Fruit fly (Drosophila melanogaster) whole organism, embryonic: Measurements from ENCODE around the gene CG14079.

Experiments used
- Aef1 ChIP-seq: fragments of 200-800 bp; sonication (Bioruptor generic); IDR thresholded peaks from 3 replicates; pipeline ENCODE4 v1.3.6; 2022; ENCODE audit warnings: missing biosample characterization, missing genetic modification characterization
- Bdp1 ChIP-seq: fragments of 200-800 bp; sonication (Bioruptor generic); optimal IDR thresholded peaks from 3 replicates; lab custom pipeline; 2016; ENCODE audit warnings: missing biosample characterization, missing genetic modification characterization
- CG11085 ChIP-seq: fragments of 200-800 bp; sonication (Bioruptor generic); IDR thresholded peaks from 2 replicates; pipeline ENCODE4 v1.3.6; 2022; ENCODE audit warnings: missing biosample characterization, missing genetic modification characterization
- CG12236 ChIP-seq: fragments of 200-800 bp; sonication (Bioruptor generic); optimal IDR thresholded peaks from 2 replicates; lab custom pipeline; 2016; ENCODE audit warnings: missing biosample characterization, missing genetic modification characterization
- CG12744 ChIP-seq: fragments of 200-800 bp; sonication (Bioruptor generic); optimal IDR thresholded peaks from 2 replicates; lab custom pipeline; 2016; ENCODE audit warnings: missing biosample characterization, missing genetic modification characterization
- CG13894 ChIP-seq: fragments of 200-800 bp; sonication (Bioruptor generic); optimal IDR thresholded peaks from 3 replicates; lab custom pipeline; 2018; ENCODE audit warnings: missing biosample characterization, mild to moderate bottlenecking, missing genetic modification characterization, moderate library complexity
- CG15269 ChIP-seq: fragments of 200-800 bp; sonication (Bioruptor generic); optimal IDR thresholded peaks from 2 replicates; lab custom pipeline; 2018; ENCODE audit warnings: missing biosample characterization, mild to moderate bottlenecking, missing genetic modification characterization, moderate library complexity
- CG1603 ChIP-seq: fragments of 200-800 bp; sonication (Bioruptor generic); optimal IDR thresholded peaks from 2 replicates; lab custom pipeline; 2019; ENCODE audit warnings: missing biosample characterization, mild to moderate bottlenecking, missing genetic modification characterization, moderate library complexity
- CG16779 ChIP-seq: fragments of 200-800 bp; sonication (Bioruptor generic); IDR thresholded peaks from 2 replicates; pipeline ENCODE4 v1.3.6; 2022; ENCODE audit warnings: missing biosample characterization, missing genetic modification characterization
- CG17359 ChIP-seq: fragments of 200-800 bp; sonication (Bioruptor generic); optimal IDR thresholded peaks from 3 replicates; lab custom pipeline; 2018; ENCODE audit warnings: missing biosample characterization, mild to moderate bottlenecking, missing genetic modification characterization, moderate library complexity
- CG17829 ChIP-seq: fragments of 200-800 bp; optimal IDR thresholded peaks from 2 replicates; lab custom pipeline; 2019; ENCODE audit warnings: missing biosample characterization, mild to moderate bottlenecking, missing genetic modification characterization, moderate library complexity
- CG1792 ChIP-seq: fragments of 200-800 bp; sonication (Bioruptor generic); optimal IDR thresholded peaks from 2 replicates; lab custom pipeline; 2016; ENCODE audit warnings: missing biosample characterization, missing genetic modification characterization
- CG1832 ChIP-seq: fragments of 200-800 bp; sonication (Bioruptor generic); optimal IDR thresholded peaks from 2 replicates; lab custom pipeline; 2017; ENCODE audit warnings: missing biosample characterization, mild to moderate bottlenecking, missing genetic modification characterization, inconsistent platforms
- CG2202 ChIP-seq: fragments of 200-800 bp; sonication (Bioruptor generic); optimal IDR thresholded peaks from 2 replicates; lab custom pipeline; 2018; ENCODE audit warnings: missing biosample characterization, mild to moderate bottlenecking, missing genetic modification characterization
- CG3847 ChIP-seq: fragments of 200-800 bp; sonication (Bioruptor generic); IDR thresholded peaks from 2 replicates; pipeline ENCODE4 v1.3.6; 2022; ENCODE audit warnings: missing biosample characterization, missing genetic modification characterization
- CG3995 ChIP-seq: fragments of 200-800 bp; sonication (Bioruptor generic); optimal IDR thresholded peaks from 3 replicates; lab custom pipeline; 2016; ENCODE audit warnings: missing biosample characterization, missing genetic modification characterization
- CG5953 ChIP-seq: fragments of 200-800 bp; sonication (Bioruptor generic); IDR thresholded peaks from 2 replicates; pipeline ENCODE4 v1.3.6; 2022; ENCODE audit warnings: missing biosample characterization, missing genetic modification characterization
- CG6272 ChIP-seq: fragments of 200-800 bp; sonication (Bioruptor generic); IDR thresholded peaks from 2 replicates; pipeline ENCODE4 v1.3.6; 2022; ENCODE audit warnings: missing biosample characterization, missing genetic modification characterization
- CG7745 ChIP-seq: fragments of 200-800 bp; sonication (Bioruptor generic); optimal IDR thresholded peaks from 2 replicates; lab custom pipeline; 2018; ENCODE audit warnings: missing biosample characterization, mild to moderate bottlenecking, missing genetic modification characterization, moderate library complexity
- CG7963 ChIP-seq: fragments of 200-800 bp; sonication (Bioruptor generic); IDR thresholded peaks from 3 replicates; pipeline ENCODE4 v1.3.6; 2022; ENCODE audit warnings: missing biosample characterization, missing genetic modification characterization; ENCODE audit not compliant: partially characterized antibody
- CG8089 ChIP-seq: fragments of 200-800 bp; sonication (Bioruptor generic); optimal IDR thresholded peaks from 3 replicates; lab custom pipeline; 2016; ENCODE audit warnings: missing biosample characterization, missing genetic modification characterization
- CG8478 ChIP-seq: fragments of >200 bp; optimal IDR thresholded peaks from 2 replicates; lab custom pipeline; 2018
- CG8765 ChIP-seq: fragments of 200-800 bp; sonication (Bioruptor generic); IDR thresholded peaks from 2 replicates; pipeline ENCODE4 v1.3.6; 2022; ENCODE audit warnings: missing biosample characterization, missing genetic modification characterization
- CG9437 ChIP-seq: fragments of 200-800 bp; sonication (Bioruptor generic); optimal IDR thresholded peaks from 2 replicates; lab custom pipeline; 2018; ENCODE audit warnings: missing biosample characterization, mild to moderate bottlenecking, missing genetic modification characterization
- CG9727 ChIP-seq: fragments of 200-800 bp; sonication (Bioruptor generic); optimal IDR thresholded peaks from 3 replicates; lab custom pipeline; 2017; ENCODE audit warnings: missing biosample characterization, mild to moderate bottlenecking, missing genetic modification characterization
- CTCF ChIP-seq: fragments of 200-800 bp; sonication (Bioruptor generic); optimal IDR thresholded peaks from 2 replicates; lab custom pipeline; 2017; ENCODE audit warnings: missing biosample characterization, mild to moderate bottlenecking, missing genetic modification characterization, moderate library complexity
- Ets97D ChIP-seq: fragments of 200-800 bp; sonication (Bioruptor generic); optimal IDR thresholded peaks from 3 replicates; lab custom pipeline; 2016; ENCODE audit warnings: missing biosample characterization, missing genetic modification characterization
- Fer2 ChIP-seq: fragments of 200-800 bp; sonication (Bioruptor generic); optimal IDR thresholded peaks from 2 replicates; lab custom pipeline; 2018; ENCODE audit warnings: missing biosample characterization, mild to moderate bottlenecking, missing genetic modification characterization, moderate library complexity
- Jarid2 ChIP-seq: fragments of 200-800 bp; sonication (Bioruptor generic); optimal IDR thresholded peaks from 3 replicates; lab custom pipeline; 2017; ENCODE audit warnings: mild to moderate bottlenecking, missing biosample characterization, missing genetic modification reagents, missing genetic modification characterization
- Lim3 ChIP-seq: fragments of 200-800 bp; sonication (Bioruptor generic); IDR thresholded peaks from 2 replicates; pipeline ENCODE4 v1.3.6; 2022; ENCODE audit warnings: missing biosample characterization, missing genetic modification characterization
- Myb ChIP-seq: fragments of 200-800 bp; sonication (Bioruptor generic); optimal IDR thresholded peaks from 2 replicates; lab custom pipeline; 2016; ENCODE audit warnings: missing biosample characterization, missing genetic modification characterization
- Rx ChIP-seq: fragments of 200-800 bp; sonication (Bioruptor generic); IDR thresholded peaks from 2 replicates; pipeline ENCODE4 v1.3.6; 2022; ENCODE audit warnings: missing biosample characterization, missing genetic modification characterization
- Sox100B ChIP-seq: fragments of 200-800 bp; sonication (Bioruptor generic); optimal IDR thresholded peaks from 3 replicates; lab custom pipeline; 2018; ENCODE audit warnings: missing biosample characterization, mild to moderate bottlenecking, missing genetic modification characterization
- Stat92E ChIP-seq, 3 experiments: fragments of >200 bp in 2 of 3; fragments of 200-800 bp in 1 of 3; sonication (Bioruptor generic) in 1 of 3; optimal IDR thresholded peaks; 2 replicates each; lab custom pipeline; 2017 to 2019; ENCODE audit warnings: missing biosample characterization in 3 of 3, missing genetic modification characterization in 3 of 3, mild to moderate bottlenecking in 1 of 3, moderate library complexity in 1 of 3
- Xbp1 ChIP-seq: fragments of 200-800 bp; sonication (Bioruptor generic); optimal IDR thresholded peaks from 3 replicates; lab custom pipeline; 2016; ENCODE audit warnings: missing biosample characterization, mild to moderate bottlenecking, missing genetic modification characterization
- ase ChIP-seq: fragments of 200-800 bp; sonication (Bioruptor generic); IDR thresholded peaks from 3 replicates; pipeline ENCODE4 v1.3.6; 2022; ENCODE audit warnings: missing biosample characterization, missing genetic modification characterization
- crc ChIP-seq: fragments of 200-800 bp; sonication (Bioruptor generic); optimal IDR thresholded peaks from 2 replicates; lab custom pipeline; 2016; ENCODE audit warnings: missing biosample characterization, missing genetic modification characterization
- gsb ChIP-seq: fragments of 200-800 bp; sonication (Bioruptor generic); IDR thresholded peaks from 2 replicates; pipeline ENCODE4 v1.3.6; 2022; ENCODE audit warnings: missing biosample characterization, missing genetic modification characterization
- gsb-n ChIP-seq: fragments of 200-800 bp; sonication (Bioruptor generic); optimal IDR thresholded peaks from 3 replicates; lab custom pipeline; 2018; ENCODE audit warnings: missing biosample characterization, mild to moderate bottlenecking, missing genetic modification characterization
- her ChIP-seq: fragments of 200-800 bp; sonication (Bioruptor generic); optimal IDR thresholded peaks from 2 replicates; lab custom pipeline; 2016; ENCODE audit warnings: missing biosample characterization, missing genetic modification characterization
- kah ChIP-seq: fragments of 200-800 bp; sonication (Bioruptor generic); optimal IDR thresholded peaks from 2 replicates; lab custom pipeline; 2018; ENCODE audit warnings: missing biosample characterization, mild to moderate bottlenecking, missing genetic modification characterization
- nom ChIP-seq: fragments of 200-800 bp; sonication (Bioruptor generic); optimal IDR thresholded peaks from 2 replicates; lab custom pipeline; 2017; ENCODE audit warnings: missing biosample characterization, missing genetic modification characterization, mild to moderate bottlenecking, moderate library complexity, missing genetic modification reagents
- peb ChIP-seq: fragments of 200-800 bp; sonication (Bioruptor generic); IDR thresholded peaks from 2 replicates; pipeline ENCODE4 v1.3.6; 2022; ENCODE audit warnings: missing biosample characterization, missing genetic modification characterization
- phol ChIP-seq: fragments of 200-800 bp; sonication (Bioruptor generic); optimal IDR thresholded peaks from 3 replicates; lab custom pipeline; 2018; ENCODE audit warnings: missing biosample characterization, mild to moderate bottlenecking, missing genetic modification characterization, moderate library complexity
- pum ChIP-seq: fragments of 200-800 bp; sonication (Bioruptor generic); optimal IDR thresholded peaks from 2 replicates; lab custom pipeline; 2016; ENCODE audit warnings: missing biosample characterization, missing genetic modification characterization
- sc ChIP-seq, 3 experiments: fragments of >200 bp in 2 of 3; fragments of 200-800 bp in 1 of 3; sonication (Bioruptor generic) in 1 of 3; optimal IDR thresholded peaks; 2 replicates in 2 of 3; 3 replicates in 1 of 3; lab custom pipeline; 2017; ENCODE audit warnings: mild to moderate bottlenecking in 1 of 3, missing biosample characterization in 1 of 3, missing genetic modification characterization in 1 of 3, missing genetic modification reagents in 1 of 3
- seq ChIP-seq: fragments of 200-800 bp; sonication (Bioruptor generic); IDR thresholded peaks from 2 replicates; pipeline ENCODE4 v1.3.6; 2022; ENCODE audit warnings: missing biosample characterization, missing genetic modification characterization
- vnd ChIP-seq: fragments of 200-800 bp; sonication (Bioruptor generic); IDR thresholded peaks from 3 replicates; pipeline ENCODE4 v1.3.6; 2022; ENCODE audit warnings: missing biosample characterization, missing genetic modification characterization; ENCODE audit not compliant: partially characterized antibody
- zfh2 ChIP-seq: fragments of 200-800 bp; sonication (Bioruptor generic); optimal IDR thresholded peaks from 2 replicates; lab custom pipeline; 2016; ENCODE audit warnings: missing biosample characterization, missing genetic modification characterization

CG14079 gene

dm6 chr3L:19062472-19063409, 35.1 kb upstream of the CG14079 start, which contains the start of the genes Ugt316A1 and Sfxn2 (continued):
- 0 out of 3 replicates have a peak, but pooled peaks have one; percentile 21 for TF ChIP-seq ase (GFP tag; lab: Robert Waterston, UW)
- TF ChIP-seq CG3995 (GFP tag; lab: Kevin White, UChicago): no peak
- no peak for TF ChIP-seq CG17359 (tag; lab: Kevin White, UChicago)
- peak; percentile 2 for TF ChIP-seq CG15269 (tag; lab: Kevin White, UChicago)
- TF ChIP-seq CG8765 (GFP tag; lab: Robert Waterston, UW): 0 out of 2 replicates have a peak, but pooled peaks have one; percentile 25
- peak; percentile 54 for TF ChIP-seq pum (GFP tag; lab: Kevin White, UChicago)
- TF ChIP-seq Stat92E (GFP tag; optimal IDR thresholded peaks at IDR 0.05; lab: Kevin White, UChicago): peak in 1 of 3 experiments; percentile 56
- peak; percentile 45 for TF ChIP-seq CG6272 (GFP tag; lab: Robert Waterston, UW)
- TF ChIP-seq CG8478 (lab: Kevin White, UChicago): peak; percentile 94
- TF ChIP-seq CG1792: no peak
- peak; percentile 47 for TF ChIP-seq CG13894 (tag; lab: Kevin White, UChicago)
- TF ChIP-seq phol (tag; lab: Kevin White, UChicago): peak; percentile 84
- no peak for TF ChIP-seq CG8089 (GFP tag; lab: Kevin White, UChicago)
- no peak for TF ChIP-seq peb (GFP tag; lab: Robert Waterston, UW)
- peak; percentile 25; the same call in 2 of the 3 replicates for TF ChIP-seq Aef1 (GFP tag; lab: Robert Waterston, UW)
- no peak for TF ChIP-seq CG9437 (GFP tag; lab: Kevin White, UChicago)
- peak; percentile 35 for TF ChIP-seq Myb (GFP tag; lab: Kevin White, UChicago)
- no peak for TF ChIP-seq Lim3 (GFP tag; lab: Robert Waterston, UW)
- peak; percentile 42 for TF ChIP-seq gsb-n (tag; lab: Kevin White, UChicago)
- TF ChIP-seq Jarid2 (GFP tag; lab: Kevin White, UChicago): peak; percentile 34
- TF ChIP-seq CG7963: no peak
- no peak for TF ChIP-seq CG16779 (GFP tag; lab: Robert Waterston, UW)
- TF ChIP-seq CG9727: peak; percentile 29
- 0 out of 2 replicates have a peak, but pooled peaks have one; percentile 7 for TF ChIP-seq seq (GFP tag; lab: Robert Waterston, UW)
- TF ChIP-seq CG5953: no peak
- TF ChIP-seq vnd (GFP tag; lab: Robert Waterston, UW): no peak
- peak; percentile 79 for TF ChIP-seq CG1603 (tag; lab: Kevin White, UChicago)
- peak; percentile 51 for TF ChIP-seq CG17829
- peak; percentile 4 for TF ChIP-seq Bdp1 (GFP tag; lab: Kevin White, UChicago)
- TF ChIP-seq Ets97D (GFP tag; lab: Kevin White, UChicago): peak; percentile 62
- TF ChIP-seq Xbp1: peak; percentile 64
- TF ChIP-seq CG7745 (tag; lab: Kevin White, UChicago): no peak
- no peak for TF ChIP-seq CG12236
- TF ChIP-seq zfh2: peak; percentile 30
- TF ChIP-seq Sox100B: no peak
- TF ChIP-seq CG1832: no peak
- TF ChIP-seq CG12744 (GFP tag; lab: Kevin White, UChicago): peak; percentile 38
- peak; percentile 2 for TF ChIP-seq her (GFP tag; lab: Kevin White, UChicago)
- TF ChIP-seq CG3847: peak; percentile 70
- no peak for TF ChIP-seq kah (GFP tag; lab: Kevin White, UChicago)
- no peak for TF ChIP-seq CG11085 (GFP tag; lab: Robert Waterston, UW)
- peak; percentile 20 for TF ChIP-seq crc (GFP tag; lab: Kevin White, UChicago)
- TF ChIP-seq nom (GFP tag; lab: Kevin White, UChicago): peak; percentile 72
- TF ChIP-seq gsb: no peak
- TF ChIP-seq Fer2 (tag; lab: Kevin White, UChicago): no peak
- TF ChIP-seq sc (optimal IDR thresholded peaks at IDR 0.05; lab: Kevin White, UChicago): no peak
- no peak for TF ChIP-seq sc (GFP tag; optimal IDR thresholded peaks at IDR 0.05; lab: Kevin White, UChicago)
- TF ChIP-seq Rx (GFP tag; lab: Robert Waterston, UW): peak; percentile 13; the same call in 1 of the 2 replicates
- no peak for TF ChIP-seq CG2202 (tag; lab: Kevin White, UChicago)
- TF ChIP-seq CTCF (GFP tag; lab: Kevin White, UChicago): peak; percentile 73
